Fruit fly (Drosophila melanogaster): Measurements from ENCODE around the gene CG7518.
A peak's percentile ranks its signal among the peaks of the same experiment; 100 is the strongest.

- TF ChIP-seq lola (GFP tag; optimal IDR thresholded peaks at IDR 0.05) (no peak), fru (GFP tag; optimal IDR thresholded peaks at IDR 0.05) (no peak), h (GFP tag; optimal IDR thresholded peaks at IDR 0.05) (no peak), Dfd (GFP tag; optimal IDR thresholded peaks at IDR 0.05) (no peak), usp (GFP tag; optimal IDR thresholded peaks at IDR 0.05) (no peak), br (GFP tag; optimal IDR thresholded peaks at IDR 0.05) (no peak), HLH106 (tag; optimal IDR thresholded peaks at IDR 0.05) (no peak), Dif (GFP tag; optimal IDR thresholded peaks at IDR 0.05; ENCODE audit: partially characterized antibody) (no peak), Rel (GFP tag; optimal IDR thresholded peaks at IDR 0.05) (no peak), Rel (tag; optimal IDR thresholded peaks at IDR 0.05) (peak; percentile 82), dsf (GFP tag; optimal IDR thresholded peaks at IDR 0.05; ENCODE audit: borderline replicate concordance) (no peak), sage (GFP tag; optimal IDR thresholded peaks at IDR 0.05) (no peak)
Observed at dm6 chr3R:12997550-12998233, at the start of gene CG7518, which contains the start of the genes CG17327 and CG44194.
